Worm (Caenorhabditis elegans) whole organism, L1 larva: ENCODE data around the gene C03H5.4.

Experiments used
- dpl-1 ChIP-seq, 3 experiments: fragments of 150-350 bp in 2 of 3; sonication (generic microtip) in 1 of 3; optimal IDR thresholded peaks; 2 replicates each; lab custom pipeline; 2014 to 2017; ENCODE audit warnings: missing biosample characterization in 3 of 3, missing genetic modification characterization in 3 of 3, missing genetic modification reagents in 3 of 3
- fos-1 ChIP-seq: fragments of 150-350 bp; optimal IDR thresholded peaks from 2 replicates; lab custom pipeline; 2014; ENCODE audit warnings: missing biosample characterization, missing genetic modification characterization
- isw-1 ChIP-seq: fragments of 200-800 bp; sonication (Bioruptor generic); IDR thresholded peaks from 2 replicates; pipeline ENCODE4 v1.3.6; 2022; ENCODE audit warnings: missing genetic modification characterization, missing compliant biosample characterization
- jun-1 ChIP-seq: fragments of 150-350 bp; optimal IDR thresholded peaks from 2 replicates; lab custom pipeline; 2014; ENCODE audit warnings: missing biosample characterization, missing genetic modification reagents, missing genetic modification characterization
- nhr-11 ChIP-seq: fragments of 150-350 bp; optimal IDR thresholded peaks from 2 replicates; lab custom pipeline; 2014; ENCODE audit warnings: missing biosample characterization, missing genetic modification characterization
- nhr-12 ChIP-seq: sonication (generic microtip); optimal IDR thresholded peaks from 2 replicates; lab custom pipeline; 2017; ENCODE audit warnings: missing biosample characterization, missing genetic modification characterization
- nhr-237 ChIP-seq: fragments of 150-350 bp; optimal IDR thresholded peaks from 2 replicates; lab custom pipeline; 2014; ENCODE audit warnings: missing biosample characterization, missing genetic modification characterization
- unc-62 ChIP-seq: fragments of 150-350 bp; optimal IDR thresholded peaks from 2 replicates; lab custom pipeline; 2014; ENCODE audit warnings: missing biosample characterization, missing genetic modification reagents, missing genetic modification characterization

- TF ChIP-seq nhr-12: no peak
- TF ChIP-seq isw-1 (GFP tag; lab: Robert Waterston, UW): no peak
- TF ChIP-seq dpl-1 (GFP tag; optimal IDR thresholded peaks at IDR 0.05; lab: Kevin White, UChicago): no peak
- no peak for TF ChIP-seq nhr-11 (tag; lab: Kevin White, UChicago)
- no peak for TF ChIP-seq fos-1 (tag; lab: Kevin White, UChicago)
- TF ChIP-seq unc-62: no peak
- TF ChIP-seq nhr-237 (tag; lab: Kevin White, UChicago): no peak
- no peak for TF ChIP-seq jun-1 (tag; lab: Kevin White, UChicago)
These were observed 27.4 kb downstream of the C03H5.4 start, which contains the start of gene clec-10 for ce11 chrII:402435-402834.
